Worm (Caenorhabditis elegans): ENCODE measurements around the gene R03H10.5.

ce11 chrII:4219062-4219461, 48.7 kb upstream of the R03H10.5 start, which contains the start of gene F31D5.1:
- TF ChIP-seq W03F9.2 (tag; optimal IDR thresholded peaks at IDR 0.05): no peak
- no peak for TF ChIP-seq dao-5 (tag; optimal IDR thresholded peaks at IDR 0.05)
- no peak for TF ChIP-seq him-1 (tag; optimal IDR thresholded peaks at IDR 0.05)

Measured in whole organism, L4/young adult.